Worm (Caenorhabditis elegans): ENCODE measurements around the gene C16C8.11.
"Not testable (repeated sequence)": the region's sequence is repeated elsewhere in the genome, so short reads cannot be mapped to it uniquely, and the experiment has no call there.

Gene C16C8.11

ce11 chrII:3472817-3473216, 19.3 kb downstream of the C16C8.11 start, which contains the start of gene Y49F6B.6:
TSS of gene Y49F6B.6 (plus strand) at chrII:3473117.
- no peak for TF ChIP-seq unc-62 (GFP tag; optimal IDR thresholded peaks at IDR 0.05)

DNA sequence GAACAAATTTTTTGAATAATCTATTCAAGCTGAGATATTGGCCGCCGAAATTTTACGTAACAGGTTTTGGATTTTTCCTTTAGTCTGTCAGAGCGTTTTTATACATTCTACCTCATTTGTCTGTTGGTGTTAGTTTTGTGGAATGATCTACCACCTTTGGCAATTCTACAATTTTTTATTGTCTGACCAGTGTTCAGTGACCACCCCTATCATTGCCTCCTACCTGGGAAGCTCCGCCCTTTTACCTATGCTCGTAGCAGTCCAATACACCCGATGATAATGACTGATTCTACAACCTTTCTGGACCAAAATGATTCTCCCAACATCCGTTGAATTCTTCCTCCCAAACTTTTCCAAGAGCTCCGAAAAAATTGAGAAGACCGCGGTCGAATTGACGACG, 20.2 kb downstream of the C16C8.11 start, which contains the start of gene sdz-32:
TSS of gene sdz-32 (plus strand) at position 301 of the 400 bp plus-strand sequence.
- TF ChIP-seq unc-62 (GFP tag; optimal IDR thresholded peaks at IDR 0.05): no peak

ce11 chrII:3476536-3476935, 23.0 kb downstream of the C16C8.11 start:
- TF ChIP-seq unc-62 (GFP tag; optimal IDR thresholded peaks at IDR 0.05): no peak

ce11 chrII:3477171-3477570, 23.7 kb downstream of the C16C8.11 start, which contains the start of gene fbxb-104:
TSS of gene fbxb-104 (minus strand) at chrII:3477271.
- TF ChIP-seq unc-62 (GFP tag; optimal IDR thresholded peaks at IDR 0.05): no peak

- TF ChIP-seq unc-62 (GFP tag; optimal IDR thresholded peaks at IDR 0.05): no peak
These were observed 28.1 kb downstream of the C16C8.11 start, which contains the start of gene Y49F6B.8 for ce11 chrII:3481584-3481983. TSS of gene Y49F6B.8 (minus strand) at chrII:3481684.

DNA sequence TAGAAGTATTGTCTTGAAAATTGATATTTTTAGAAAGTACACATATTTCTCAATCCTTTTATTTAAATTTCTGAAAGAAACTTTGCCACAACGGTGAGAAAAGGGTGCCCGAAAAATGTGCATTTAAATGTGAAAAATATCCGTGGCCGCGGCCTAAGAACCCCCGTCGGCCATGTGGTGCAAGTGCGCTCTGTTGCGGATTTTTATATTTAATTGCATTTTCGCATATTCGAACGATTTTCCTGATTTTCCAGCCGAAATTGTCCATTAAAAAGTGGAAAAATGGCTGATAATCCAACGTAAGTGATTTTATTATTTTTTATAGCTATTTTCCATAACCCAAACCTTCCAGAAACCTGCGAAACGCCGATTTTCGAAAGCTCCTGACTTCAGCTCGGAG, 28.7 kb downstream of the C16C8.11 start, which contains the start of gene smu-2:
TSS of gene smu-2 (plus strand) at position 178 of the 400 bp plus-strand sequence.
- TF ChIP-seq unc-62 (GFP tag; optimal IDR thresholded peaks at IDR 0.05): no peak

- TF ChIP-seq unc-62 (GFP tag; optimal IDR thresholded peaks at IDR 0.05): not testable (repeated sequence)
These were observed 37.3 kb downstream of the C16C8.11 start, which contains the start of gene fbxb-112 for ce11 chrII:3490797-3491196. TSS of gene fbxb-112 (plus strand) at chrII:3491097.

- TF ChIP-seq unc-62 (GFP tag; optimal IDR thresholded peaks at IDR 0.05): no peak
These were observed 45.9 kb downstream of the C16C8.11 start, which contains the start of gene Y49F6B.9 for ce11 chrII:3499386-3499785. TSS of gene Y49F6B.9 (minus strand) at chrII:3499387.

ce11 chrII:3500373-3500772, 46.9 kb downstream of the C16C8.11 start:
- TF ChIP-seq unc-62 (GFP tag; optimal IDR thresholded peaks at IDR 0.05): no peak

ce11 chrII:3502011-3502410, 48.5 kb downstream of the C16C8.11 start:
- no peak for TF ChIP-seq unc-62 (GFP tag; optimal IDR thresholded peaks at IDR 0.05)

DNA sequence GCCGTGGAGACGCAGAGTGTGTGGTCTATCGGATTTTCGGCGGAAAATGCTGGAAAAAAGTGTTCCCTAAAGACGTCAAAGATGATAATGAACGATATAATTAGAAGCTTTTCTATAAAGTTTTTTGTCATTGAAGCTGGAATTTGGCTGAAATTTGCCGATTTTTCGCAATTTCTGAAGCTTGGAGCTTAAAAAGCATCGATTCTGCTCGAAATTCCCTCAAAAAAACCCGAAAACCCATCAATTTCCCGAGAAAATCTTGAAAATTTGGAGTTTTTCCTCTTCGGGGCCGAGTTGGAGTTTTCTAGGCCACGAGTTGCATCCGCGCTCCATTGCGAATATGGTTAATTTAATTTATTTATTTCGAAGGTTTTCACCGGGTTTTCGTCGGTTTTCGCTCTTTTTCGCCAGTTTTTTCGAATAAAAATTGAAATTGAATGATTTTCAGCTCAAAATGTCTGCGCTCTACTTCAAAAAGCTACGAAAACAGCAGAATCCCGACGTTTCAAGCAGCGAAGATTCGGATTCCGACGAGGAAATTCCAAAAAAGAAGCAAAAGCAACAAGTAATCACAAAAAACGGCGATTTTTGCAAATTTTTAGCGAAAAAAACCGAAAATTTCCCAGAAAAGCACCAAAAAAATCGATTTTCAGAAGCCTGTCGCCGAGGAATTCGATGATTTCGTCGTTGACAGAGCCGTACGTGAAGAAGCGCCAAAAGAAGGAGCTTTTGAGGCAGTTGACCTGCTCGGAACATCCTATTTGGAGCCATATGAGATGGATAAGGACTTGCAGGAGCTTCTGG, 49.2 kb downstream of the C16C8.11 start, which contains the start of the genes col-71 and Y49F6B.2:
TSS of gene col-71 (minus strand) at position 51 of the 804 bp plus-strand sequence.
TSS of gene Y49F6B.2 (plus strand) at position 449 of the 804 bp plus-strand sequence.
- TF ChIP-seq unc-62 (GFP tag; optimal IDR thresholded peaks at IDR 0.05): no peak

Data from whole organism, dauer.